Worm (Caenorhabditis elegans) whole organism, young adult: Measurements from ENCODE around the gene mcm-2.

Experiments
- F10E7.11 ChIP-seq: sonication (generic microtip); optimal IDR thresholded peaks from 2 replicates; lab custom pipeline; 2017; ENCODE audit warnings: mild to moderate bottlenecking, missing genetic modification characterization, moderate library complexity, missing compliant biosample characterization
- F22D6.2 ChIP-seq: sonication (generic microtip); optimal IDR thresholded peaks from 2 replicates; lab custom pipeline; 2016; ENCODE audit warnings: mild to moderate bottlenecking, missing genetic modification characterization, missing compliant biosample characterization
- F39B2.1 ChIP-seq: fragments of 200-800 bp; sonication (Bioruptor generic); IDR thresholded peaks from 2 replicates; pipeline ENCODE4 v1.3.6; 2022; ENCODE audit warnings: missing genetic modification reagents, missing genetic modification characterization, missing compliant biosample characterization
- F57C9.4 ChIP-seq: sonication (generic microtip); optimal IDR thresholded peaks from 2 replicates; lab custom pipeline; 2017; ENCODE audit warnings: mild to moderate bottlenecking, missing genetic modification characterization, missing compliant biosample characterization
- Y53F4B.3 ChIP-seq: fragments of 200-800 bp; sonication (Bioruptor generic); IDR thresholded peaks from 2 replicates; pipeline ENCODE4 v1.3.6; 2022; ENCODE audit warnings: missing genetic modification reagents, missing genetic modification characterization, missing compliant biosample characterization
- Y67H2A.10 ChIP-seq: fragments of 200-800 bp; sonication (Bioruptor generic); conservative IDR thresholded peaks from 2 replicates; pipeline ENCODE4 v1.3.6; 2022; ENCODE audit warnings: missing genetic modification reagents, missing genetic modification characterization, missing compliant biosample characterization
- Y79H2A.3 ChIP-seq: fragments of 200-800 bp; sonication (Bioruptor generic); conservative IDR thresholded peaks from 2 replicates; pipeline ENCODE4 v1.3.6; 2022; ENCODE audit warnings: missing genetic modification reagents, missing genetic modification characterization, missing compliant biosample characterization
- ZK185.1 ChIP-seq: sonication (generic microtip); optimal IDR thresholded peaks from 2 replicates; lab custom pipeline; 2016; ENCODE audit warnings: mild to moderate bottlenecking, missing genetic modification characterization, missing compliant biosample characterization; ENCODE audit not compliant: poor library complexity, severe bottlenecking
- ama-1 ChIP-seq, 3 experiments: fragments of 150-350 bp in 1 of 3; sonication (generic microtip) in 2 of 3; optimal IDR thresholded peaks; 2 replicates each; lab custom pipeline; 2014 to 2018; ENCODE audit warnings: missing biosample characterization in 2 of 3, missing genetic modification characterization in 2 of 3, missing genetic modification reagents in 2 of 3
- athp-1 ChIP-seq: sonication (generic microtip); optimal IDR thresholded peaks from 2 replicates; lab custom pipeline; 2017; ENCODE audit warnings: mild to moderate bottlenecking, missing genetic modification characterization, missing compliant biosample characterization
- attf-3 ChIP-seq: fragments of 200-800 bp; sonication (Bioruptor generic); conservative IDR thresholded peaks from 2 replicates; pipeline ENCODE4 v1.3.6; 2022; ENCODE audit warnings: missing genetic modification reagents, missing genetic modification characterization, missing compliant biosample characterization
- attf-6 ChIP-seq: fragments of 200-800 bp; sonication (Bioruptor generic); IDR thresholded peaks from 2 replicates; pipeline ENCODE4 v1.3.6; 2022; ENCODE audit warnings: missing genetic modification reagents, missing genetic modification characterization, missing compliant biosample characterization
- bed-2 ChIP-seq: fragments of 200-800 bp; sonication (Bioruptor generic); IDR thresholded peaks from 2 replicates; pipeline ENCODE4 v1.3.6; 2022; ENCODE audit warnings: missing genetic modification reagents, missing genetic modification characterization, missing compliant biosample characterization
- ccch-3 ChIP-seq: fragments of 200-800 bp; sonication (Bioruptor generic); optimal IDR thresholded peaks from 2 replicates; lab custom pipeline; 2018; ENCODE audit warnings: mild to moderate bottlenecking, missing genetic modification characterization, missing compliant biosample characterization
- cebp-2 ChIP-seq: fragments of 200-800 bp; sonication (Bioruptor generic); IDR thresholded peaks from 2 replicates; pipeline ENCODE4 v1.3.6; 2022; ENCODE audit warnings: missing genetic modification characterization, missing compliant biosample characterization
- ceh-40 ChIP-seq: fragments of 200-800 bp; sonication (Bioruptor generic); IDR thresholded peaks from 2 replicates; pipeline ENCODE4 v1.3.6; 2022; ENCODE audit warnings: missing genetic modification characterization, missing compliant biosample characterization
- egl-18 ChIP-seq: fragments of 200-800 bp; sonication (Bioruptor generic); IDR thresholded peaks from 2 replicates; pipeline ENCODE4 v1.3.6; 2022; ENCODE audit warnings: missing genetic modification reagents, missing genetic modification characterization, missing compliant biosample characterization
- egrh-3 ChIP-seq: fragments of 200-800 bp; sonication (Bioruptor generic); IDR thresholded peaks from 2 replicates; pipeline ENCODE4 v1.3.6; 2022; ENCODE audit warnings: missing genetic modification reagents, missing genetic modification characterization, missing compliant biosample characterization
- hlh-26 ChIP-seq: fragments of 200-800 bp; sonication (Bioruptor generic); conservative IDR thresholded peaks from 2 replicates; pipeline ENCODE4 v1.3.6; 2022; ENCODE audit warnings: missing genetic modification reagents, missing genetic modification characterization, missing compliant biosample characterization
- hmg-1.2 ChIP-seq: fragments of 200-800 bp; sonication (Bioruptor generic); IDR thresholded peaks from 2 replicates; pipeline ENCODE4 v1.3.6; 2022; ENCODE audit warnings: missing genetic modification reagents, missing genetic modification characterization, missing compliant biosample characterization
- hsf-1 ChIP-seq: fragments of 200-800 bp; sonication (Bioruptor generic); IDR thresholded peaks from 2 replicates; pipeline ENCODE4 v1.3.6; 2022; ENCODE audit warnings: missing genetic modification reagents, missing genetic modification characterization, missing compliant biosample characterization
- lin-35 ChIP-seq, 3 experiments: fragments of 150-350 bp in 2 of 3; sonication (generic microtip) in 1 of 3; optimal IDR thresholded peaks; 2 replicates each; lab custom pipeline; 2014 to 2018; ENCODE audit warnings: missing biosample characterization in 3 of 3, missing genetic modification characterization in 3 of 3, missing genetic modification reagents in 3 of 3
- lin-54 ChIP-seq: fragments of 200-800 bp; sonication (Bioruptor generic); optimal IDR thresholded peaks from 2 replicates; lab custom pipeline; 2018; ENCODE audit warnings: mild to moderate bottlenecking, missing genetic modification characterization, missing compliant biosample characterization
- lsl-1 ChIP-seq: fragments of 200-800 bp; sonication (Bioruptor generic); optimal IDR thresholded peaks from 2 replicates; lab custom pipeline; 2018; ENCODE audit warnings: mild to moderate bottlenecking, missing genetic modification characterization, moderate library complexity, missing compliant biosample characterization
- madf-10 ChIP-seq: sonication (generic microtip); optimal IDR thresholded peaks from 2 replicates; lab custom pipeline; 2016; ENCODE audit warnings: mild to moderate bottlenecking, missing genetic modification characterization, missing compliant biosample characterization
- madf-3 ChIP-seq: fragments of 200-800 bp; sonication (Bioruptor generic); IDR thresholded peaks from 2 replicates; pipeline ENCODE4 v1.3.6; 2022; ENCODE audit warnings: missing genetic modification reagents, missing genetic modification characterization, missing compliant biosample characterization
- madf-6 ChIP-seq: fragments of 200-800 bp; sonication (Bioruptor generic); IDR thresholded peaks from 2 replicates; pipeline ENCODE4 v1.3.6; 2022; ENCODE audit warnings: missing genetic modification reagents, missing genetic modification characterization, missing compliant biosample characterization
- nfya-1 ChIP-seq: sonication (generic microtip); optimal IDR thresholded peaks from 2 replicates; lab custom pipeline; 2017; ENCODE audit warnings: antibody characterized with exemption, missing compliant biosample characterization, missing genetic modification characterization, borderline replicate concordance; ENCODE audit not compliant: insufficient read depth
- nfyb-1 ChIP-seq: fragments of 200-800 bp; sonication (Bioruptor generic); IDR thresholded peaks from 2 replicates; pipeline ENCODE4 v1.3.6; 2022; ENCODE audit warnings: missing genetic modification reagents, missing genetic modification characterization, missing compliant biosample characterization
- pbrm-1 ChIP-seq: fragments of 200-800 bp; sonication (Bioruptor generic); IDR thresholded peaks from 2 replicates; pipeline ENCODE4 v1.3.6; 2022; ENCODE audit warnings: missing genetic modification reagents, missing genetic modification characterization, missing compliant biosample characterization
- pha-4 ChIP-seq: fragments of 150-350 bp; sonication (generic microtip); optimal IDR thresholded peaks from 2 replicates; lab custom pipeline; 2014; ENCODE audit warnings: missing biosample characterization, missing genetic modification reagents, missing genetic modification characterization
- rpc-1 ChIP-seq, 2 experiments: fragments of 150-350 bp in 1 of 2; sonication (generic microtip) in 1 of 2; optimal IDR thresholded peaks; 2 replicates each; lab custom pipeline; 2014 to 2018; ENCODE audit warnings: missing biosample characterization in 1 of 2, missing genetic modification characterization in 1 of 2, missing genetic modification reagents in 1 of 2, missing genotype in 1 of 2
- snpc-1.1 ChIP-seq: sonication (generic microtip); optimal IDR thresholded peaks from 2 replicates; lab custom pipeline; 2017; ENCODE audit warnings: missing genetic modification characterization, mild to moderate bottlenecking, missing compliant biosample characterization, antibody characterized with exemption, moderate library complexity, missing genotype, missing genetic modification reagents; ENCODE audit not compliant: insufficient read depth
- somi-1 ChIP-seq: fragments of 200-800 bp; sonication (Bioruptor generic); optimal IDR thresholded peaks from 2 replicates; lab custom pipeline; 2018; ENCODE audit warnings: mild to moderate bottlenecking, missing genetic modification characterization, missing compliant biosample characterization
- sptf-2 ChIP-seq: fragments of 200-800 bp; sonication (Bioruptor generic); optimal IDR thresholded peaks from 2 replicates; lab custom pipeline; 2018; ENCODE audit warnings: mild to moderate bottlenecking, missing genetic modification characterization, missing compliant biosample characterization
- tbp1 ChIP-seq: fragments of 200-800 bp; sonication (Bioruptor generic); optimal IDR thresholded peaks from 2 replicates; lab custom pipeline; 2018; ENCODE audit warnings: mild to moderate bottlenecking, missing genetic modification characterization, missing compliant biosample characterization
- tbx-9 ChIP-seq: sonication (generic microtip); optimal IDR thresholded peaks from 2 replicates; lab custom pipeline; 2016; ENCODE audit warnings: borderline replicate concordance, missing genetic modification characterization, inconsistent platforms, missing compliant biosample characterization
- tlf-1 ChIP-seq: fragments of 200-800 bp; sonication (Bioruptor generic); optimal IDR thresholded peaks from 2 replicates; lab custom pipeline; 2018; ENCODE audit warnings: mild to moderate bottlenecking, missing genetic modification characterization, missing compliant biosample characterization
- unc-130 ChIP-seq: sonication (generic microtip); optimal IDR thresholded peaks from 2 replicates; lab custom pipeline; 2016; ENCODE audit warnings: missing genetic modification reagents, missing genetic modification characterization, missing compliant biosample characterization
- unc-62 ChIP-seq: fragments of 150-350 bp; optimal IDR thresholded peaks from 2 replicates; lab custom pipeline; 2014; ENCODE audit warnings: missing biosample characterization, missing genetic modification reagents, missing genetic modification characterization
- xnd-1 ChIP-seq: sonication (generic microtip); optimal IDR thresholded peaks from 2 replicates; lab custom pipeline; 2016; ENCODE audit warnings: missing genotype, missing genetic modification reagents, missing genetic modification characterization, missing compliant biosample characterization
- ztf-22 ChIP-seq: fragments of 200-800 bp; sonication (Bioruptor generic); optimal IDR thresholded peaks from 2 replicates; lab custom pipeline; 2018; ENCODE audit warnings: mild to moderate bottlenecking, missing genetic modification characterization, moderate library complexity, missing compliant biosample characterization
- ztf-25 ChIP-seq: fragments of 200-800 bp; sonication (Bioruptor generic); IDR thresholded peaks from 2 replicates; pipeline ENCODE4 v1.3.6; 2022; ENCODE audit warnings: missing genetic modification reagents, missing genetic modification characterization, missing compliant biosample characterization
- ztf-28 ChIP-seq: fragments of 200-800 bp; sonication (Bioruptor generic); IDR thresholded peaks from 2 replicates; pipeline ENCODE4 v1.3.6; 2022; ENCODE audit warnings: missing genetic modification reagents, missing genetic modification characterization, missing compliant biosample characterization

mcm-2 gene

DNA sequence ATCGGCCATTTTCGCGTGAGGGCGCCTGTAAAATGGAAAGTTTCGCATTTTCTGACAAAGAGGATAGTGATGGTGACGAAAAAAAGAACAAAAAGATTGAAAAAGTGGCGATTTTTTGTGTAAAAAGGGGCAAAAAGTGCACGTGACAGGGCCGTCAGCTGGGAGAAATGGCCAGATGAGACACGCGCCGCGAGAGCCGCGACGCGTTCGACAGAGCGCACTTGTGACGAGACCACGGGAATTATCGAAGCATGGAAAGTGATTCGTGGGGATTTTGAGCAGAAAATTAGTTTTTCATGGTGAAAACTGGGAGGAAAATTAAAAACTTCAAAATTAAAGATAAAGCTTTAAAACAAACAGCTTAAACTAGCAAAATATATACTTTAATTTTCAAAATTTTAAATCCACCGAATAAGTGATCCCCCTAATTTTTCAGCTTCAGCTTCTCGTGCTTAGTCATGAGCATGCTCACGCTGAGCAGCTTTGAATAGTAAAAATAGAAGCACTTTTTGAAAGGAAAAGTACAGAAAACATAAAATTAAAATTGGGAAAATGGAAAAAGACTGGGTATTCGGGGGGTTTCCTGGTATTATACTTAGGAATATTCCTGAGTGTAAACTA lies 38.8 kb downstream of the mcm-2 start, which contains the start of gene W03C9.5 (continued):
- 0 out of 2 replicates have a peak, but pooled peaks have one; percentile 51 for TF ChIP-seq egl-18
- no peak for TF ChIP-seq rpc-1 (optimal IDR thresholded peaks at IDR 0.05; lab: Kevin White, UChicago)
- TF ChIP-seq rpc-1 (tag; optimal IDR thresholded peaks at IDR 0.05; lab: Kevin White, UChicago): no peak
- TF ChIP-seq ztf-28: peak; percentile 93
- TF ChIP-seq Y79H2A.3 (GFP tag; lab: Robert Waterston, UW): peak; percentile 14; the same call in 1 of the 2 replicates
- TF ChIP-seq F39B2.1 (GFP tag; lab: Robert Waterston, UW): no peak
- no peak for TF ChIP-seq F57C9.4 (tag; lab: Kevin White, UChicago)
- peak; percentile 72 for TF ChIP-seq F22D6.2 (tag; lab: Kevin White, UChicago)
- TF ChIP-seq tbp1: peak; percentile 73
- TF ChIP-seq ceh-40 (GFP tag; lab: Robert Waterston, UW): no peak
- TF ChIP-seq madf-10 (tag; lab: Kevin White, UChicago): peak; percentile 91
- TF ChIP-seq Y53F4B.3 (GFP tag; lab: Robert Waterston, UW): peak; percentile 55; the same call in 1 of the 2 replicates

DNA sequence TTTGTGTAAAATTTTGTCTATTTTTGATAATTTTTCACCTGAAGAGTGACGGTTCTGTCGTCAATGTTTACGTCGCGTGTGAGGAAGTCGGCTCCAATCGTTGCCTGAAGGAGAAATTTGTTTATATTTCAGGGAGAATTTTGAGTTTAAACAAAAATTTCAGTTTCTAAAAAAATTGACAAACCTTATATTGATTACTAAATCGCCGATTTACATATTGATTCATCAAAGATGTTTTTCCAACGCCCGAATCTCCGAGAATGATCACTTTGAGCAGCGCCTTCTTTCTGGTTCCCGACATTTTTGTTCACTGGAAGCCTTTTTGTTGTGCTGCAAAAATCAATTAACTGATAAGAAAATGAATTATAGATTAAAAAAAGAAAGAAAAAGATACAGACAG lies 39.8 kb downstream of the mcm-2 start, which contains the start of gene rab-7:
TSS of gene rab-7 (minus strand) at position 330 of the 400 bp plus-strand sequence.
- no peak for TF ChIP-seq athp-1 (tag; lab: Kevin White, UChicago)
- peak; percentile 24 for TF ChIP-seq F10E7.11 (tag; lab: Kevin White, UChicago)
- no peak for TF ChIP-seq Y53F4B.3 (GFP tag; lab: Robert Waterston, UW)
- TF ChIP-seq nfya-1: no peak
- TF ChIP-seq unc-62 (GFP tag; lab: Kevin White, UChicago): no peak
- TF ChIP-seq attf-3: no peak
- no peak for TF ChIP-seq ccch-3
- TF ChIP-seq hlh-26 (GFP tag; lab: Robert Waterston, UW): no peak
- no peak for TF ChIP-seq bed-2 (GFP tag; lab: Robert Waterston, UW)
- TF ChIP-seq attf-6 (GFP tag; lab: Robert Waterston, UW): 0 out of 2 replicates have a peak, but pooled peaks have one; percentile 10
- peak; percentile 79 for TF ChIP-seq madf-3
- 0 out of 2 replicates have a peak, but pooled peaks have one; percentile 22 for TF ChIP-seq nfyb-1
- no peak for TF ChIP-seq tbx-9 (tag; lab: Kevin White, UChicago)
- peak; percentile 44 for TF ChIP-seq tlf-1 (GFP tag; lab: Kevin White, UChicago)
- TF ChIP-seq lin-35 (GFP tag; optimal IDR thresholded peaks at IDR 0.05; lab: Kevin White, UChicago): no peak
- TF ChIP-seq ztf-22 (GFP tag; lab: Kevin White, UChicago): peak; percentile 39
- TF ChIP-seq hsf-1 (GFP tag; lab: Robert Waterston, UW): no peak; the same call in 1 of the 2 replicates
- TF ChIP-seq F39B2.1 (GFP tag; lab: Robert Waterston, UW): 0 out of 2 replicates have a peak, but pooled peaks have one; percentile 19
- no peak for TF ChIP-seq egrh-3 (GFP tag; lab: Robert Waterston, UW)
- no peak for TF ChIP-seq somi-1 (GFP tag; lab: Kevin White, UChicago)
- no peak for TF ChIP-seq unc-130 (GFP tag; lab: Kevin White, UChicago)
- no peak for TF ChIP-seq cebp-2 (GFP tag; lab: Robert Waterston, UW)
- TF ChIP-seq xnd-1 (tag; lab: Kevin White, UChicago): no peak
- no peak; the same call in 1 of the 2 replicates for TF ChIP-seq hmg-1.2 (GFP tag; lab: Robert Waterston, UW)
- no peak for TF ChIP-seq sptf-2 (GFP tag; lab: Kevin White, UChicago)
- peak; percentile 22 for TF ChIP-seq madf-10 (tag; lab: Kevin White, UChicago)
- TF ChIP-seq lsl-1 (GFP tag; lab: Kevin White, UChicago): no peak
- peak; percentile 66 for TF ChIP-seq ama-1 (optimal IDR thresholded peaks at IDR 0.05; lab: Kevin White, UChicago)
- TF ChIP-seq ama-1 (GFP tag; optimal IDR thresholded peaks at IDR 0.05; lab: Kevin White, UChicago): no peak
- TF ChIP-seq madf-6 (GFP tag; lab: Robert Waterston, UW): no peak
- TF ChIP-seq tbp1: no peak
- no peak for TF ChIP-seq F22D6.2 (tag; lab: Kevin White, UChicago)
- no peak for TF ChIP-seq pha-4 (tag; lab: Kevin White, UChicago)
- TF ChIP-seq Y67H2A.10 (GFP tag; lab: Robert Waterston, UW): no peak
- no peak for TF ChIP-seq snpc-1.1 (tag; lab: Kevin White, UChicago)
- no peak for TF ChIP-seq ztf-25 (GFP tag; lab: Robert Waterston, UW)
- TF ChIP-seq ZK185.1 (tag; lab: Kevin White, UChicago): no peak
- TF ChIP-seq pbrm-1 (GFP tag; lab: Robert Waterston, UW): 0 out of 2 replicates have a peak, but pooled peaks have one; percentile 32
- peak; percentile 19 for TF ChIP-seq lin-54 (GFP tag; lab: Kevin White, UChicago)
